Fruit fly (Drosophila melanogaster): ENCODE results near the gene CG12991.

CG12991 gene

dm6 chrX:17583706-17584105, 4.0 kb downstream of the CG12991 start:
- TF ChIP-seq foxo (GFP tag; optimal IDR thresholded peaks at IDR 0.05) (no peak), dmrt93B (GFP tag; optimal IDR thresholded peaks at IDR 0.05) (no peak), usp (GFP tag; optimal IDR thresholded peaks at IDR 0.05) (no peak), dsf (GFP tag; optimal IDR thresholded peaks at IDR 0.05; ENCODE audit: borderline replicate concordance) (no peak), HLH106 (tag; optimal IDR thresholded peaks at IDR 0.05) (no peak), Abd-B (GFP tag; optimal IDR thresholded peaks at IDR 0.05) (no peak), sage (GFP tag; optimal IDR thresholded peaks at IDR 0.05) (no peak), Dfd (GFP tag; optimal IDR thresholded peaks at IDR 0.05) (no peak)

dm6 chrX:17585892-17586291, 6.2 kb downstream of the CG12991 start:
- TF ChIP-seq foxo (GFP tag; optimal IDR thresholded peaks at IDR 0.05) = no peak
- TF ChIP-seq usp (GFP tag; optimal IDR thresholded peaks at IDR 0.05) = no peak
- no peak for TF ChIP-seq pan (optimal IDR thresholded peaks at IDR 0.05)
- no peak for TF ChIP-seq Hnf4 (GFP tag; optimal IDR thresholded peaks at IDR 0.05)
- no peak for TF ChIP-seq h (GFP tag; optimal IDR thresholded peaks at IDR 0.05)

DNA sequence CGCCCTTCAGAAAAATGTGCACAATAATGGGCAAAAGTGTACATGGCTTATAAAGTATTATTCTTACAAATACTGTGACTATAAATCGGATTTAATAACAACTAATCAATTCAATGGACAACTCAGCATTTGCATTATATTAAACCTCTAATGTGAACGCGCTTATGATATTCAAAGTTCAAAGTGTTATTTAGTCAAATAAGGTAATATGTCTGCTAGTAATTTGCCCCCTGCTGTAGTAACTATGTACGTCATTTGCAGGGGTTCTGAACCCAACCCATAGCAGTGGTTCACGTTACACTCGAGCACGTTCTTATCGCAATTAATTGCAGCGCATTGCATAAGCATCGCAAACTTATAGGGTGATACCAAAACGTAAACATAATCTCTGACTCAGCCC, 8.5 kb downstream of the CG12991 start:
- peak; percentile 11 for TF ChIP-seq rgr (GFP tag; optimal IDR thresholded peaks at IDR 0.05)
- peak; percentile 19 for TF ChIP-seq ey (GFP tag; optimal IDR thresholded peaks at IDR 0.05)
- TF ChIP-seq psq (GFP tag; optimal IDR thresholded peaks at IDR 0.05) = peak; percentile 10
- no peak for TF ChIP-seq dmrt93B (GFP tag; optimal IDR thresholded peaks at IDR 0.05)

DNA sequence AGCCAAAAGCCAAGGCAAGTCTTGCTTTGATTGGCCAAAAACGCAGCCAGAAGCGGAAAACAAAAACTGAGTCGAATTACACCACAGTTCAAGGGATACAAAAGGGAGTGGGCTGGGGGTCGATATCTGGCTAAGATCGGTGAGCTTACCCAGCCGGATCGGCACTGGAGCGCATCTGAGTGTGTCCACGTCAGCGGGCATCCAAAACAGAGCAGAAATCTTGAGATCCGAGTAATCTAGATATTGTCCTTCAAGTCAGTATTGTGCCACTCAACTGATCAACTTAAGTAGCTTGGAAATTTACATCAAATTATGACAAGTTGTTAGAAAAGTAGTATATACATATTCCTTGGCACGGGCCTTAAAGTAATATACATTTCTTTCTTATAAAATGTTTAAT, 8.9 kb downstream of the CG12991 start, which contains the start of gene CG12992:
TSS of gene CG12992 (plus strand) at position 301 of the 400 bp plus-strand sequence.
- no peak for TF ChIP-seq usp (GFP tag; optimal IDR thresholded peaks at IDR 0.05)

- TF ChIP-seq pan (optimal IDR thresholded peaks at IDR 0.05) = no peak
Observed at dm6 chrX:17594745-17595144, 15.1 kb downstream of the CG12991 start.

DNA sequence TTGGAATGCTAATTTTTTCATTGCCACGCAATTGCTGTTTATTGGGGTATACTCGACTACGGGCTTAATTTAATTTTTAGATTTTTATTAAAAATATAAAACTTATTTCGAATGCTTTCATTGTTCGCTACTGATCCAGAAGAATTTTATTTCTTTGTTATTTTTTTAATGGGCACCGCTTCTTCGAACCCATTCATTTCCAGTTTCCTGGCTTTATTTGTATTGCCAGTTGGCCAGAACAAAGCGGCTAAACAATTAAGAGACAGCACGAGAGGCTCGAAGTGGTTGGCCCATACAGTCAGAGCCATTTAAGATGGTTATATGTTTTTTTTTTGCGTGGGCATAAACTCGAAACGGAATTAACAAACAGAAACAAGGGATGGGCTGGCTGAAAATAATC, 16.2 kb downstream of the CG12991 start:
- no peak for TF ChIP-seq CrebA (GFP tag; optimal IDR thresholded peaks at IDR 0.05; ENCODE audit: borderline replicate concordance)
- peak; percentile 32 for TF ChIP-seq Hr83 (GFP tag; optimal IDR thresholded peaks at IDR 0.05; ENCODE audit: poor library complexity, severe bottlenecking)
- peak; percentile 76 for TF ChIP-seq sv (GFP tag; optimal IDR thresholded peaks at IDR 0.05)
- peak; percentile 41 for TF ChIP-seq pan (optimal IDR thresholded peaks at IDR 0.05)
- no peak for TF ChIP-seq GATAd (GFP tag; optimal IDR thresholded peaks at IDR 0.05)
- TF ChIP-seq h (GFP tag; optimal IDR thresholded peaks at IDR 0.05) = peak; percentile 92
- no peak for TF ChIP-seq jim (GFP tag; optimal IDR thresholded peaks at IDR 0.05)
- TF ChIP-seq br (GFP tag; optimal IDR thresholded peaks at IDR 0.05) = peak; percentile 83
- peak; percentile 14 for TF ChIP-seq CG32264 (GFP tag; optimal IDR thresholded peaks at IDR 0.05)
- peak; percentile 80 for TF ChIP-seq Sp1 (GFP tag; optimal IDR thresholded peaks at IDR 0.05)
- TF ChIP-seq dsf (GFP tag; optimal IDR thresholded peaks at IDR 0.05; ENCODE audit: borderline replicate concordance) = peak; percentile 49
- no peak for TF ChIP-seq CG9705 (GFP tag; optimal IDR thresholded peaks at IDR 0.05)
- no peak for TF ChIP-seq Myc (optimal IDR thresholded peaks at IDR 0.05)
- TF ChIP-seq Hr78 (GFP tag; optimal IDR thresholded peaks at IDR 0.05) = no peak
- TF ChIP-seq usp (GFP tag; optimal IDR thresholded peaks at IDR 0.05) = no peak
- no peak for TF ChIP-seq tai (GFP tag; optimal IDR thresholded peaks at IDR 0.05)
- no peak for TF ChIP-seq Mio (GFP tag; optimal IDR thresholded peaks at IDR 0.05)
- TF ChIP-seq Vsx2 (GFP tag; optimal IDR thresholded peaks at IDR 0.05; ENCODE audit: partially characterized antibody) = no peak
- peak; percentile 82 for TF ChIP-seq ey (GFP tag; optimal IDR thresholded peaks at IDR 0.05)
- TF ChIP-seq brk (GFP tag; optimal IDR thresholded peaks at IDR 0.05) = peak; percentile 74
- TF ChIP-seq fru (GFP tag; optimal IDR thresholded peaks at IDR 0.05) = peak; percentile 81
- peak; percentile 73 for TF ChIP-seq dmrt93B (GFP tag; optimal IDR thresholded peaks at IDR 0.05)
- TF ChIP-seq Dfd (GFP tag; optimal IDR thresholded peaks at IDR 0.05) = no peak
- TF ChIP-seq woc (GFP tag; optimal IDR thresholded peaks at IDR 0.05) = peak; percentile 69
- no peak for TF ChIP-seq Dif (GFP tag; optimal IDR thresholded peaks at IDR 0.05; ENCODE audit: partially characterized antibody)
- peak; percentile 87 for TF ChIP-seq OdsH (GFP tag; optimal IDR thresholded peaks at IDR 0.05)
- TF ChIP-seq psq (GFP tag; optimal IDR thresholded peaks at IDR 0.05) = peak; percentile 80
- no peak for TF ChIP-seq dl (GFP tag; optimal IDR thresholded peaks at IDR 0.05; ENCODE audit: insufficient read depth in 1 of 2, partially characterized antibody in 2 of 2)
- peak; percentile 86 for TF ChIP-seq rgr (GFP tag; optimal IDR thresholded peaks at IDR 0.05)
- no peak for TF ChIP-seq lola (GFP tag; optimal IDR thresholded peaks at IDR 0.05)
- peak in 1 of 2 experiments; percentile 88 for TF ChIP-seq foxo (GFP tag; optimal IDR thresholded peaks at IDR 0.05)
- TF ChIP-seq Jra (GFP tag; optimal IDR thresholded peaks at IDR 0.05) = peak; percentile 64
- peak; percentile 78 for TF ChIP-seq sage (GFP tag; optimal IDR thresholded peaks at IDR 0.05)
- TF ChIP-seq HLH106 (tag; optimal IDR thresholded peaks at IDR 0.05) = peak; percentile 85
- no peak for TF ChIP-seq N (GFP tag; optimal IDR thresholded peaks at IDR 0.05)
- TF ChIP-seq Abd-B (GFP tag; optimal IDR thresholded peaks at IDR 0.05) = no peak
- peak; percentile 82 for TF ChIP-seq Hnf4 (GFP tag; optimal IDR thresholded peaks at IDR 0.05)
- peak; percentile 55 for TF ChIP-seq Rel (GFP tag; optimal IDR thresholded peaks at IDR 0.05)
- TF ChIP-seq Rel (tag; optimal IDR thresholded peaks at IDR 0.05) = peak; percentile 30

Data from whole organism, wandering third instar larva.